Fruit fly (Drosophila melanogaster): ENCODE measurements around the gene tal-2A.

Gene tal-2A

DNA sequence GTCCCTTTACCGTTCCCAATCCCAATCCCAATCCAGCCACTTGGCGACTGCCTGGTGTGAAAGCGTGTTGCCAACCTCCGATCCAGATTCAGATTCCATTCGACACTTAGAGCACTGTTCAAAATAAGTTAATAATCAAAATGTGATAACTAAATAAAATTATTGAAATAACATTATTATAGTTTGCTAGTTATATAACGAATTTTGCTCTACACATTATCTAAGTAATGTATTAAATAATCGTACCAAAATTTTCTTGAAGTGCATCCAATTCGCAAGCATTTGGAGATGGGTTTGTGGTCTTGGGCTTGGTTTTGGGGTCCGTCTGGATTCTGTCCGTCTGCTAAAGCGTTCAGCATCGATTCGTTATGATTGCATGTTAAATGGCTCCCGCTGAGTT lies 36.4 kb downstream of the tal-2A start:
- no peak for TF ChIP-seq noc (tag; optimal IDR thresholded peaks at IDR 0.05)

DNA sequence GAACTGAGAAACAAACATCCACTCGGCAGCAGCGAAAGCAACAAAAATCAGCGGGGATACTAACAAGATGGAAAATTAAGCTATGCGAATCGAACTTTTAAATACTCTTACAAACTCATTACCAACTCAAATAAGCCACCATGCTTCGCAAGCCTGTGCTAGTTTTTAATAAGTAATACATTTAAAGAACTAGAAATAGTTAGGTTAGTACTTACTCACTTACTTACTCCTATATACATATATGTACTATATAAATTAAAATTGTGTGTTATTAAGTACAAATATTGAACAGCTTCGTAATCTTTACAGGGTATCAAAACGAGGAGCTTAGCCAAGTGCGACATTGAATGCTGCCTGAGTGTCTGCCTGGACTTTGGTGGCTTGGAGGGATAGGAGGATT lies 38.1 kb downstream of the tal-2A start:
- no peak for TF ChIP-seq noc (tag; optimal IDR thresholded peaks at IDR 0.05)

DNA sequence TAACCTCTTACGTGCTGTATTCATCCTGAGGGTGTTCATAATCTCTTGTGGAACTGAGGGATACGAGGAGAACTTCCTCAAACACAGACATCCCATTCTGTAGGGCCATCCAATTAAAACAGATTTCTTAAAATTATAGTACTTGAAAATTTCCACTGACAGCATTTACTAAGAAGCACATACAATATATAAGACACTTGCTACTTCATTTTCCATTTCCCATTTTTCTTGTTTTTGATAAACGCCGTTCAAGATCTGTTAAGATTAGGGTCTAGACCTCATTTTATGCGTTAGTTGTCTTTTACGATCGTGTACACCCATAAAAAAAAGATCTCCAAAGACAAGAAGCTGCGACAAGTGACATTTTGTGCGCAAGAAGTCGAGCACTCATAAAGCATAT lies 42.4 kb downstream of the tal-2A start, which contains the start of gene CG14362:
Gene CG14362 (minus strand): TSS at position 101 of the 400 bp plus-strand sequence.
- no peak for TF ChIP-seq noc (tag; optimal IDR thresholded peaks at IDR 0.05)

DNA sequence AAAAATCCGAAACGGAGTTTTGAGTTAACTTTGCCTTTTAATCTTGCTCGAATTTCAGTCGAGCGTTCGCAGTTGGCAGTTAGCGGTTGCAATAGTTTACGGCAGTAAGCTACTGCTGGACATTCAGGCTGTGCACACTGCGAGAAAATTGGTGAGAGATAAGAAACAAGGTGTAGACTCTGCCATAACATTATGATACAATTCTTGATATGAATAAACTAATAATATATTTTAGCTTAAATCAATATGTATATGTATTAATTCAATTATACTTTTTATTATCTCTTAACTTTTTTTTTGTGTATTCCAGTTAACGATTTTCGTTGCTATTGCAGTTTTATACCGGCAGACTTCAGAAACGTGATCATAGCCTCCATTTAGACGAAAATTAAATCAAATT lies 44.4 kb downstream of the tal-2A start:
- TF ChIP-seq noc (tag; optimal IDR thresholded peaks at IDR 0.05): no peak

DNA sequence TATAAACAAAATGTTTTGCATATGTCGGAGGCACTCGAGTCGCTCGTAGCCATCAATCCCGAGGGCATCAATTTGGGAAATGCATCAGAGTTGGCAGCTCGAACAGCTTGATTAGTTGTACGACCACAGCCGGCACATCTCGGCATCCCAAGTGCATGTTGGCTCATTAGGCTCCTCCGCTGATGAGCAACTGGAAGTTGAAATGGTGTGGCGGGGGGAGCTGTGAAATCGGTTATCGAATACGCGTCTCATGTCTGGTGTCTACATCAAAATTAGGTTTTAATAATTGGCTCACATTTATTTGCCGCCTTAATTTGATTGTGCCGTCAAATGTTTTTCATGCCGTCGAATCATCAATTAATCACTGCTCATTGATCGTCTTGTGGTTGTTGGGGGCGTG lies 46.3 kb downstream of the tal-2A start:
- no peak for TF ChIP-seq noc (tag; optimal IDR thresholded peaks at IDR 0.05)

DNA sequence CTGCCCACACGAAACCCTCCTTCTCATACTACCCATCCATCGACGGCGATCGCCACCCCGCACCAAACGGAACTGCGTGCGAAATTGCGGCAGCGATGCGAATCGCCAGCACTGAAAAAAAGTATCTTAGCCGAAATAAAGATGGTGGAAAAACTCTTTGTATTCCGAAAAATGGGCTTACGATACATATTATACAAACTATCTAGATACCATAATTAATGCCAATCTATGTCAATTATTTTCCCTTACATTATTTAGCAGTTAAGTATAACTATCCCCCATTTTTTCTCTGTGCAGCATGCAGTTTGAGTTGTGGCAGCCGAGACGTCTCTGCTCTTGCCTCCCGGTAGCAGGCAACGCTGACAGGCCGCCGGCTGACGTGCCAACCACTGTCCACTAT lies 48.9 kb downstream of the tal-2A start:
- TF ChIP-seq noc (tag; optimal IDR thresholded peaks at IDR 0.05): no peak

Data from whole organism, larva.